Worm (Caenorhabditis elegans): ENCODE results near the gene C07A12.2.

DNA sequence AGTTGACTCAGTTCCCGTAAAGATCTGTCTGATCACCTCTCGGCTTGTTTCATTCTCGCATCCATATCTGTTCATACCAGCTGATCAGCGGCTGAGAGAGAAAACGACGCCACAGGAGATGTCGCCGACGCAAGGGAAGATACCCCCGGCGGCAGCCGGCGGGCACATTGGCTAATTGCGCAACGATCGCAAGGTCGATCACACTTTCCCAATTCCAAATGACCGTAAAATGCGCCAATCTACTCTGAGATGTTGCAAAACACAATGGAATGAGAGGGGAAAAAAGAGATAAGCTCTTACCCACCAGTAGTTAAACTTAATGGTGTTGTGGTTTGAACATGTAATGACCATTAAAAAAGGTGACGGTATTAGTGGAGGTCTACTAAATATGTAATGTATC, 6.3 kb downstream of the C07A12.2 start:
- TF ChIP-seq lsy-2 (tag; optimal IDR thresholded peaks at IDR 0.05), result no peak
- TF ChIP-seq mep-1 (tag; optimal IDR thresholded peaks at IDR 0.05), result no peak
- no peak for TF ChIP-seq ZK337.2 (GFP tag; IDR thresholded peaks at IDR 0.05)
- no peak for TF ChIP-seq dmd-9 (GFP tag; IDR thresholded peaks at IDR 0.05)
- no peak for TF ChIP-seq ama-1 (optimal IDR thresholded peaks at IDR 0.05)
- TF ChIP-seq mdl-1 (tag; optimal IDR thresholded peaks at IDR 0.05), result no peak
- no peak for TF ChIP-seq ctbp-1 (GFP tag; IDR thresholded peaks at IDR 0.05)
- TF ChIP-seq mxl-3 (GFP tag; optimal IDR thresholded peaks at IDR 0.05), result peak; percentile 13
- no peak for TF ChIP-seq nhr-77 (tag; optimal IDR thresholded peaks at IDR 0.05)
- TF ChIP-seq spr-3 (GFP tag; optimal IDR thresholded peaks at IDR 0.05), result no peak
- no peak for TF ChIP-seq ZK546.5 (tag; optimal IDR thresholded peaks at IDR 0.05)
- TF ChIP-seq arid-1 (GFP tag; conservative IDR thresholded peaks at IDR 0.05), result no peak
- TF ChIP-seq pha-4 (GFP tag; IDR thresholded peaks at IDR 0.05), result no peak
- no peak for TF ChIP-seq pha-4 (tag; optimal IDR thresholded peaks at IDR 0.05)
- no peak for TF ChIP-seq ceh-82 (tag; optimal IDR thresholded peaks at IDR 0.05)
